Worm (Caenorhabditis elegans) whole organism, young adult: ENCODE measurements around the gene Y39B6A.30.

Experiments used
- B0336.3 ChIP-seq: fragments of 200-800 bp; sonication (Bioruptor generic); IDR thresholded peaks from 2 replicates; pipeline ENCODE4 v1.3.6; 2022; ENCODE audit warnings: missing genetic modification characterization, missing compliant biosample characterization
- C06A6.2 ChIP-seq: fragments of 200-800 bp; sonication (Bioruptor generic); conservative IDR thresholded peaks from 2 replicates; pipeline ENCODE4 v1.3.6; 2022; ENCODE audit warnings: missing genetic modification characterization, missing compliant biosample characterization
- F23B12.7 ChIP-seq: sonication (generic microtip); optimal IDR thresholded peaks from 2 replicates; lab custom pipeline; 2017; ENCODE audit warnings: missing genetic modification characterization, mild to moderate bottlenecking, missing compliant biosample characterization, antibody characterized with exemption, moderate library complexity; ENCODE audit not compliant: insufficient read depth
- F37B4.10 ChIP-seq: fragments of 200-800 bp; sonication (Bioruptor generic); IDR thresholded peaks from 2 replicates; pipeline ENCODE4 v1.3.6; 2022; ENCODE audit warnings: missing genetic modification characterization, missing compliant biosample characterization
- F39B2.1 ChIP-seq: fragments of 200-800 bp; sonication (Bioruptor generic); IDR thresholded peaks from 2 replicates; pipeline ENCODE4 v1.3.6; 2022; ENCODE audit warnings: missing genetic modification reagents, missing genetic modification characterization, missing compliant biosample characterization
- F52B5.7 ChIP-seq: sonication (generic microtip); optimal IDR thresholded peaks from 2 replicates; lab custom pipeline; 2016; ENCODE audit warnings: mild to moderate bottlenecking, missing genetic modification characterization, missing compliant biosample characterization
- K12H6.12 ChIP-seq: fragments of 200-800 bp; sonication (Bioruptor generic); optimal IDR thresholded peaks from 2 replicates; lab custom pipeline; 2018; ENCODE audit warnings: mild to moderate bottlenecking, missing genetic modification characterization, missing compliant biosample characterization
- Y53F4B.3 ChIP-seq: fragments of 200-800 bp; sonication (Bioruptor generic); IDR thresholded peaks from 2 replicates; pipeline ENCODE4 v1.3.6; 2022; ENCODE audit warnings: missing genetic modification reagents, missing genetic modification characterization, missing compliant biosample characterization
- Y56A3A.18 ChIP-seq: fragments of 200-800 bp; sonication (Bioruptor generic); IDR thresholded peaks from 2 replicates; pipeline ENCODE4 v1.3.6; 2022; ENCODE audit warnings: missing genetic modification reagents, missing genetic modification characterization, missing compliant biosample characterization
- ZK185.1 ChIP-seq: sonication (generic microtip); optimal IDR thresholded peaks from 2 replicates; lab custom pipeline; 2016; ENCODE audit warnings: mild to moderate bottlenecking, missing genetic modification characterization, missing compliant biosample characterization; ENCODE audit not compliant: poor library complexity, severe bottlenecking
- akir-1 ChIP-seq: fragments of 200-800 bp; sonication (Bioruptor generic); optimal IDR thresholded peaks from 2 replicates; lab custom pipeline; 2018; ENCODE audit warnings: mild to moderate bottlenecking, missing genetic modification characterization, moderate library complexity, missing compliant biosample characterization
- aptf-3 ChIP-seq: fragments of 200-800 bp; sonication (Bioruptor generic); IDR thresholded peaks from 2 replicates; pipeline ENCODE4 v1.3.6; 2022; ENCODE audit warnings: missing genetic modification characterization, missing compliant biosample characterization
- atf-7 ChIP-seq: sonication (generic microtip); optimal IDR thresholded peaks from 2 replicates; lab custom pipeline; 2017; ENCODE audit warnings: mild to moderate bottlenecking, missing genetic modification characterization, missing compliant biosample characterization
- athp-1 ChIP-seq: sonication (generic microtip); optimal IDR thresholded peaks from 2 replicates; lab custom pipeline; 2017; ENCODE audit warnings: mild to moderate bottlenecking, missing genetic modification characterization, missing compliant biosample characterization
- attf-3 ChIP-seq: fragments of 200-800 bp; sonication (Bioruptor generic); conservative IDR thresholded peaks from 2 replicates; pipeline ENCODE4 v1.3.6; 2022; ENCODE audit warnings: missing genetic modification reagents, missing genetic modification characterization, missing compliant biosample characterization
- attf-5 ChIP-seq: fragments of 200-800 bp; sonication (Bioruptor generic); optimal IDR thresholded peaks from 2 replicates; lab custom pipeline; 2018; ENCODE audit warnings: mild to moderate bottlenecking, missing genetic modification characterization, missing compliant biosample characterization
- attf-6 ChIP-seq: fragments of 200-800 bp; sonication (Bioruptor generic); IDR thresholded peaks from 2 replicates; pipeline ENCODE4 v1.3.6; 2022; ENCODE audit warnings: missing genetic modification reagents, missing genetic modification characterization, missing compliant biosample characterization
- cebp-1 ChIP-seq, 2 experiments: fragments of 200-800 bp in 1 of 2; sonication (Bioruptor generic) in 1 of 2; sonication (generic microtip) in 1 of 2; IDR thresholded peaks in 1 of 2; optimal IDR thresholded peaks in 1 of 2; 2 replicates each; pipeline versions ENCODE4 v1.3.6 to Lab custom; 2017 to 2022; ENCODE audit warnings: missing compliant biosample characterization in 2 of 2, missing genetic modification characterization in 2 of 2, mild to moderate bottlenecking in 1 of 2, missing genetic modification reagents in 1 of 2, moderate library complexity in 1 of 2
- cebp-2 ChIP-seq: fragments of 200-800 bp; sonication (Bioruptor generic); IDR thresholded peaks from 2 replicates; pipeline ENCODE4 v1.3.6; 2022; ENCODE audit warnings: missing genetic modification characterization, missing compliant biosample characterization
- ceh-100 ChIP-seq: fragments of 200-800 bp; sonication (Bioruptor generic); IDR thresholded peaks from 2 replicates; pipeline ENCODE4 v1.3.6; 2022; ENCODE audit warnings: missing genetic modification reagents, missing genetic modification characterization, missing compliant biosample characterization
- efl-1 ChIP-seq: fragments of 150-350 bp; optimal IDR thresholded peaks from 2 replicates; lab custom pipeline; 2014; ENCODE audit warnings: missing biosample characterization, missing genetic modification reagents, missing genetic modification characterization
- ets-4 ChIP-seq: fragments of 200-800 bp; sonication (Bioruptor generic); optimal IDR thresholded peaks from 2 replicates; lab custom pipeline; 2018; ENCODE audit warnings: mild to moderate bottlenecking, missing genetic modification characterization, missing compliant biosample characterization
- gei-17 ChIP-seq: fragments of 200-800 bp; sonication (Bioruptor generic); optimal IDR thresholded peaks from 2 replicates; lab custom pipeline; 2018; ENCODE audit warnings: mild to moderate bottlenecking, missing genetic modification characterization, missing compliant biosample characterization
- him-1 ChIP-seq: sonication (generic microtip); optimal IDR thresholded peaks from 2 replicates; lab custom pipeline; 2016; ENCODE audit warnings: missing genotype, missing genetic modification reagents, missing genetic modification characterization, missing compliant biosample characterization
- hlh-26 ChIP-seq: fragments of 200-800 bp; sonication (Bioruptor generic); conservative IDR thresholded peaks from 2 replicates; pipeline ENCODE4 v1.3.6; 2022; ENCODE audit warnings: missing genetic modification reagents, missing genetic modification characterization, missing compliant biosample characterization
- hsf-1 ChIP-seq: fragments of 200-800 bp; sonication (Bioruptor generic); IDR thresholded peaks from 2 replicates; pipeline ENCODE4 v1.3.6; 2022; ENCODE audit warnings: missing genetic modification reagents, missing genetic modification characterization, missing compliant biosample characterization
- lag-1 ChIP-seq: fragments of 200-800 bp; sonication (Bioruptor generic); IDR thresholded peaks from 2 replicates; pipeline ENCODE4 v1.3.6; 2022; ENCODE audit warnings: missing genetic modification reagents, missing genetic modification characterization, missing compliant biosample characterization
- lin-26 ChIP-seq: fragments of 200-800 bp; sonication (Bioruptor generic); IDR thresholded peaks from 2 replicates; pipeline ENCODE4 v1.3.6; 2022; ENCODE audit warnings: missing genetic modification reagents, missing genetic modification characterization, missing compliant biosample characterization
- lin-54 ChIP-seq: fragments of 200-800 bp; sonication (Bioruptor generic); optimal IDR thresholded peaks from 2 replicates; lab custom pipeline; 2018; ENCODE audit warnings: mild to moderate bottlenecking, missing genetic modification characterization, missing compliant biosample characterization
- madf-10 ChIP-seq: sonication (generic microtip); optimal IDR thresholded peaks from 2 replicates; lab custom pipeline; 2016; ENCODE audit warnings: mild to moderate bottlenecking, missing genetic modification characterization, missing compliant biosample characterization
- mel-28 ChIP-seq: sonication (generic microtip); optimal IDR thresholded peaks from 2 replicates; lab custom pipeline; 2016; ENCODE audit warnings: borderline replicate concordance, mild to moderate bottlenecking, missing genetic modification characterization, missing compliant biosample characterization
- mes-4 ChIP-seq: sonication (generic microtip); optimal IDR thresholded peaks from 2 replicates; lab custom pipeline; 2016; ENCODE audit warnings: missing genotype, missing genetic modification characterization, missing compliant biosample characterization
- nfya-1 ChIP-seq: sonication (generic microtip); optimal IDR thresholded peaks from 2 replicates; lab custom pipeline; 2017; ENCODE audit warnings: antibody characterized with exemption, missing compliant biosample characterization, missing genetic modification characterization, borderline replicate concordance; ENCODE audit not compliant: insufficient read depth
- nhr-27 ChIP-seq: fragments of 200-800 bp; sonication (Bioruptor generic); optimal IDR thresholded peaks from 2 replicates; lab custom pipeline; 2018; ENCODE audit warnings: mild to moderate bottlenecking, missing genetic modification characterization, moderate library complexity, missing compliant biosample characterization
- pbrm-1 ChIP-seq: fragments of 200-800 bp; sonication (Bioruptor generic); IDR thresholded peaks from 2 replicates; pipeline ENCODE4 v1.3.6; 2022; ENCODE audit warnings: missing genetic modification reagents, missing genetic modification characterization, missing compliant biosample characterization
- rec-8 ChIP-seq, 2 experiments: sonication (generic microtip); optimal IDR thresholded peaks; 2 replicates each; lab custom pipeline; 2016; ENCODE audit warnings: mild to moderate bottlenecking in 2 of 2, missing genetic modification characterization in 2 of 2, missing genetic modification reagents in 2 of 2, missing genotype in 2 of 2, missing biosample characterization in 1 of 2, missing compliant biosample characterization in 1 of 2, moderate library complexity in 1 of 2
- rpc-1 ChIP-seq, 2 experiments: fragments of 150-350 bp in 1 of 2; sonication (generic microtip) in 1 of 2; optimal IDR thresholded peaks; 2 replicates each; lab custom pipeline; 2014 to 2018; ENCODE audit warnings: missing biosample characterization in 1 of 2, missing genetic modification characterization in 1 of 2, missing genetic modification reagents in 1 of 2, missing genotype in 1 of 2
- sdz-38 ChIP-seq: sonication (generic microtip); optimal IDR thresholded peaks from 2 replicates; lab custom pipeline; 2016; ENCODE audit warnings: missing genotype, missing genetic modification characterization, missing compliant biosample characterization
- sea-2 ChIP-seq: fragments of 200-800 bp; sonication (Bioruptor generic); IDR thresholded peaks from 2 replicates; pipeline ENCODE4 v1.3.6; 2022; ENCODE audit warnings: missing genetic modification characterization, missing compliant biosample characterization
- snpc-3.4 ChIP-seq: sonication (generic microtip); optimal IDR thresholded peaks from 2 replicates; lab custom pipeline; 2017; ENCODE audit warnings: missing genetic modification characterization, mild to moderate bottlenecking, missing compliant biosample characterization, antibody characterized with exemption, moderate library complexity, missing genotype, missing genetic modification reagents
- somi-1 ChIP-seq: fragments of 200-800 bp; sonication (Bioruptor generic); optimal IDR thresholded peaks from 2 replicates; lab custom pipeline; 2018; ENCODE audit warnings: mild to moderate bottlenecking, missing genetic modification characterization, missing compliant biosample characterization
- tbp1 ChIP-seq: fragments of 200-800 bp; sonication (Bioruptor generic); optimal IDR thresholded peaks from 2 replicates; lab custom pipeline; 2018; ENCODE audit warnings: mild to moderate bottlenecking, missing genetic modification characterization, missing compliant biosample characterization
- ztf-3 ChIP-seq: fragments of 200-800 bp; sonication (Bioruptor generic); optimal IDR thresholded peaks from 2 replicates; lab custom pipeline; 2018; ENCODE audit warnings: mild to moderate bottlenecking, missing genetic modification characterization, missing compliant biosample characterization
- ztf-6 ChIP-seq: fragments of 200-800 bp; sonication (Bioruptor generic); IDR thresholded peaks from 2 replicates; pipeline ENCODE4 v1.3.6; 2022; ENCODE audit warnings: missing genetic modification reagents, missing genetic modification characterization, missing compliant biosample characterization

Gene Y39B6A.30

DNA sequence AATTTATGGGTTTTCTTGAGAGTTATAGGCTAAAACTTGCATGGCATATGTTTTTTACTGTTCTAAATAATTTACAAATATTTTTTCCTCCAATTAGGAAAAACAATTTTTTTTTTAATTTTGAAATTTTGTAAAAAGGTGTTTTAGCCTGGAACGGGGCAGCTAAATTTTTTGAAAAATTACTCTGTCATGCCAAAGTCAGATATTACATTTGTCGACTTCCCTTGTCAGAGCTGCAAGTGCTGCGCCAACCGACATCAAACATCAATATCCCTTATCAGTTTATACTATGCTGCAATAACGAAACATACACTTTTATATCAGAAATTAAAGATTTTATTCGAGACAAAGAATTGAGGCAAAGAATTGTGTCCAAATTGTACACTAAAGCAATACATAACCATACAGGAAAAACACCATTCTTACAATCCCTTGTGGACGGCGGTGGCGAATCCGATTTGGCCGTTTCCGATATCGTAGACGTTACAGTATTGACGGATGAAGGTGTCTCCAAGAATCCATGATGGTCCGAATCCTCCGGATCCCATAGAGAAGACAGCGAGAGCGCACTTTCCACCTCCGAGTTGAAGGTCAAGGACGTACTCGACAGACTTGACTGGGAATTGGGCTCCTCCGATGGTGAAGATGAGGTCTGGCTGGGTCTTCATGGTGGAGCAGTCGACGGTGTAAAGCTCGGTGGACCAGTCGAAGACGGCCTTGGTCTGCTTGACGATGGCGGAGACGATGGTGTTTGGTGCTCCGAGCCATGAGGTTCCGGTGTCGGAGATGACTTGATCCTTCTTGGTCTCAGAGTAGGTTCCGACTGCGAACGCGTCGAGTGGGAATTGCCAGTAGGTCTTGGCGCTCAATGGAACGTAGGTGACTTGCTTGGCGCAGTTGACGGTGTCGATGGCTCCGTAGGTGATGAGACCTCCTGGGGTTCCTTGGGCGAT lies 35.0 kb downstream of the Y39B6A.30 start (continued):
- TF ChIP-seq ets-4 (GFP tag; lab: Kevin White, UChicago) (no peak), sea-2 (GFP tag; lab: Robert Waterston, UW) (no peak), F52B5.7 (tag; lab: Kevin White, UChicago) (no peak), nfya-1 (tag; lab: Kevin White, UChicago) (no peak), madf-10 (tag; lab: Kevin White, UChicago) (peak; percentile 24), rpc-1 (optimal IDR thresholded peaks at IDR 0.05; lab: Kevin White, UChicago) (no peak), rpc-1 (tag; optimal IDR thresholded peaks at IDR 0.05; lab: Kevin White, UChicago) (no peak), cebp-2 (GFP tag; lab: Robert Waterston, UW) (no peak), mes-4 (tag; lab: Kevin White, UChicago) (no peak), ztf-6 (GFP tag; lab: Robert Waterston, UW) (no peak), Y56A3A.18 (peak; percentile 37; the same call in 1 of the 2 replicates), hlh-26 (no peak), mel-28 (tag; lab: Kevin White, UChicago) (no peak), him-1 (tag; lab: Kevin White, UChicago) (no peak), F37B4.10 (no peak), rec-8 (tag; optimal IDR thresholded peaks at IDR 0.05; lab: Kevin White, UChicago) (no peak), attf-5 (GFP tag; lab: Kevin White, UChicago) (no peak), gei-17 (GFP tag; lab: Kevin White, UChicago) (no peak), F23B12.7 (tag; lab: Kevin White, UChicago) (peak; percentile 27), ceh-100 (GFP tag; lab: Robert Waterston, UW) (no peak), tbp1 (GFP tag; lab: Kevin White, UChicago) (no peak), lin-26 (GFP tag; lab: Robert Waterston, UW) (no peak), F39B2.1 (GFP tag; lab: Robert Waterston, UW) (no peak), ztf-3 (GFP tag; lab: Kevin White, UChicago) (no peak), attf-3 (GFP tag; lab: Robert Waterston, UW) (no peak)

DNA sequence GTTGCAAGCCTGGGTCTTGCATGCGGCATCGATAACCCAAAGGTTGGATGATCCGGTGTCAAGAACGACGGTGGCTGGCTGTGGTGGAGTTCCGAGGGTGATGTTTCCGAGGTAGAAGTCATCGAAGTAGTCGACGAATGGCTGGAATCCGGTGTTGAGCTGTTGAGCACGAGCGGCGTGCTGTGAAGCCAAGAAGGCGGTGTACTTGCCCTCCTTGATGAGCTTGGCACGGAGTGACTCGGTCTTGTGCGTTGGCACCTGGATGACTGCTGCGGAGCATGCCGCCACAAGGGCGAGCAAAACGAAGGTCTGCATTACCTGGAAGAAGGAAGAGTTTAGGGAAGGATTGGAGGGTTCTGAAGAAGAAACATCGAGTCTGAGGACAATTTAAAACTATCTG lies 36.1 kb downstream of the Y39B6A.30 start, which contains the start of gene asp-1:
Gene asp-1 (minus strand): TSS at position 315 of the 400 bp plus-strand sequence.
- TF ChIP-seq akir-1 (GFP tag; lab: Kevin White, UChicago), result no peak
- no peak for TF ChIP-seq tbp1 (GFP tag; lab: Kevin White, UChicago)
- no peak for TF ChIP-seq nhr-27 (tag; lab: Kevin White, UChicago)
- 0 out of 2 replicates have a peak, but pooled peaks have one; percentile 8 for TF ChIP-seq cebp-2 (GFP tag; lab: Robert Waterston, UW)
- TF ChIP-seq aptf-3 (GFP tag; lab: Robert Waterston, UW), result no peak
- no peak for TF ChIP-seq efl-1 (GFP tag; lab: Kevin White, UChicago)
- no peak for TF ChIP-seq snpc-3.4 (tag; lab: Kevin White, UChicago)
- peak; percentile 32; the same call in 1 of the 2 replicates for TF ChIP-seq B0336.3 (GFP tag; lab: Robert Waterston, UW)
- no peak for TF ChIP-seq pbrm-1 (GFP tag; lab: Robert Waterston, UW)
- TF ChIP-seq atf-7 (tag; lab: Kevin White, UChicago), result peak; percentile 53
- TF ChIP-seq lag-1 (GFP tag; lab: Robert Waterston, UW), result no peak
- TF ChIP-seq K12H6.12 (tag; lab: Kevin White, UChicago), result no peak
- TF ChIP-seq attf-6 (GFP tag; lab: Robert Waterston, UW), result no peak
- peak; percentile 10 for TF ChIP-seq athp-1 (tag; lab: Kevin White, UChicago)
- no peak for TF ChIP-seq Y53F4B.3 (GFP tag; lab: Robert Waterston, UW)
- TF ChIP-seq C06A6.2, result peak; percentile 36; the same call in 1 of the 2 replicates
- no peak for TF ChIP-seq ets-4 (GFP tag; lab: Kevin White, UChicago)
- no peak for TF ChIP-seq sdz-38
- no peak for TF ChIP-seq F23B12.7 (tag; lab: Kevin White, UChicago)
- TF ChIP-seq ZK185.1 (tag; lab: Kevin White, UChicago), result no peak
- TF ChIP-seq cebp-1 (GFP tag; IDR thresholded peaks at IDR 0.05; lab: Robert Waterston, UW), result no peak
- peak; percentile 30 for TF ChIP-seq cebp-1 (tag; optimal IDR thresholded peaks at IDR 0.05; lab: Kevin White, UChicago)
- no peak for TF ChIP-seq hsf-1 (GFP tag; lab: Robert Waterston, UW)
- peak; percentile 16 for TF ChIP-seq lin-54
- no peak for TF ChIP-seq somi-1 (GFP tag; lab: Kevin White, UChicago)
